Fruit fly (Drosophila melanogaster) Kc167 (cell line): ENCODE data around the gene sick.

Experiments used
- Myc ChIP-seq: fragments of >200 bp; optimal IDR thresholded peaks from 2 replicates; lab custom pipeline; 2017; ENCODE audit warnings: missing external identifiers
- Sin3A ChIP-seq: fragments of >200 bp; optimal IDR thresholded peaks from 2 replicates; lab custom pipeline; 2018; ENCODE audit warnings: missing external identifiers
- h ChIP-seq: fragments of >200 bp; optimal IDR thresholded peaks from 3 replicates; lab custom pipeline; 2018; ENCODE audit warnings: missing external identifiers
- insv ChIP-seq: fragments of >200 bp; optimal IDR thresholded peaks from 3 replicates; lab custom pipeline; 2018; ENCODE audit warnings: missing external identifiers
- psq ChIP-seq: fragments of >200 bp; optimal IDR thresholded peaks from 2 replicates; lab custom pipeline; 2017; ENCODE audit warnings: missing external identifiers
- ttk ChIP-seq: sonication (Bioruptor generic); optimal IDR thresholded peaks from 2 replicates; lab custom pipeline; 2017; ENCODE audit warnings: missing external identifiers

Gene sick

DNA sequence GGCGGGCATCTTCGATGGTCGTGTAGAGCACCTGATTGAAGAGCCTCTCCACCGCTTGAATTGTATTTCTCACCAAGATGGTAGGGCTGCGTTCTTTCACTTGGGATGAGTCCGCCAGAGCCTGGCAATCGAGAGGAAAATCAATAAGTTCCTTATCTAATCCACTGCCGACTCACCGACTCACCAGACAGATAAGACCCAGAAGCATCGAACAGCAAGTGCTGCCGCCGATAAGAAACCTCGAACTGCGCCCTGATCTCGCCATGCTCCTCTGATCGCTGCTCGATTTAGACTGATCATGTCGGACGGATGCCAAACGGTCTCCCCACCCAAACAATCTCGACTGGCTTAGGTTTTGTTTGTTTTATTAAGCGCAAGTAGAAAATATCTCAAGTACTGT lies 171.2 kb downstream of the sick start, which contains the start of gene Hf:
Gene Hf (minus strand): TSS at position 296 of the 400 bp plus-strand sequence.
- TF ChIP-seq psq (lab: Kevin White, UChicago) (no peak), insv (lab: Kevin White, UChicago) (no peak), h (lab: Kevin White, UChicago) (no peak), Myc (lab: Kevin White, UChicago) (no peak), ttk (lab: Kevin White, UChicago) (no peak), Sin3A (lab: Kevin White, UChicago) (no peak)

DNA sequence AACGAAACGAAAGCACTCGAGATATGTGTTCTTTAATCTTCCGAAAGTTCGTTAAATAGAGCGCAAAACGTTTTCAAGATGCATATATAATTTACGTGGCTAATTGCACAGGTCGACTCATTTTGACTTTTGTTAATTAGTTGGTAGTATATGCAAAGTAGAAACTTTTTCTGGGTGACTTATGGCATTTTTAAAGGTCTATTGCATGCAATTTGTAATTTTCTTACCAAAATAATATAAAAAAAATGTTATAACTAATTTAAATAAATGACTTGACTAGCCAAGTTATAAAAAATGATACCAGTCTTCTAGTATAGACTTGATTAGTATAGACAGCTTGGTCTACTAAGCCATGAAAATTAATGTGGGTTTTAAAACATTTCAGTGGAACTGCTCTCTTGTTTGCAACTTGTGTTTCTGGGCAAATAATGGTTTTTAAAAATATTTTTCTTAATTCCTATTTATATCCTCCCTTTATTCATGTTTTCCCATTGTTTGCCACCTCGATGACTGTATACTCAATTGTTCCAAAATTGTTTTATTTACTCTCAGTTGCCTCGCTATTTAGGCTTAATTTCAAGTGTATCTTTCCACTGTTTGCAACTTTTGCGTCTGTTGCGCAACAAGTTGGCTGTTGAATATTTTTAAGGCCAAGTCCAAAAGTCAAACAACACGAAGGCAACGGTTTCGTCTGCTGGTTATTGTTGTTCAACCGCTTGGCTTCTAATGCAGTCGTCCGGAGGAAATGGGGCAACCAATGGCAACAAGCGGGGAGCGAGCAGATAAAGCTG lies 191.9 kb downstream of the sick start:
- TF ChIP-seq ttk (lab: Kevin White, UChicago) (no peak), psq (lab: Kevin White, UChicago) (no peak), h (lab: Kevin White, UChicago) (no peak)

DNA sequence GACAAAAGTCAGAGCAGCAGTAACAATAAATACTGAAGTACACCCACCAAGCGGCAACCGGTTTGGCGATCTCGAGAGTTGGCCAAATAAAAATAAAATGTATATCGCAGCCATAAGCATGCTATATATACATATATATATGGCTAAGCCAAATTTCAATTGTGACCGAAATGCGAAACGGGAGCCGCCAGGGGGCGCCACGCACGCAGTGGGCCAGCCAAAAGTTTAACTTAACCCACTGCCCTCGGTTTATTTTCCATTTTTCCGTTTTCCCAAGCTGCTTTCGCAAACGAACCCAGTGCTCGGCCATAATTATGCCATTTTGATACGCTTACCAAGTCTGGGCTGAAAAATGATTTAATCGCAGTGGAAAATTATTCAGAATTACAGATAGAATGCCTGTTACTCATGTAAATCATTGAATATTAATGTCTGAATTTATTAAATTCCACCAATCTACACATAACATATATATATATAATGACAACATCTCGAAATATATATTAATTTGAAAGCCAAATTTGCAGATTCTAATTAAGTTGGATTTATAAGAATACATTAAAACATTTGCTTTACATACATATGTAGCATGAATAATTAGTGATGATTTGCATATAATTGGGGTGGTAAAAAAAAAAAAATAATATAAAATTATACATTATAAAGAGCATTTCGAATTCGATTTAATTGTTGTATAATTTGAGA lies 193.6 kb downstream of the sick start:
- TF ChIP-seq Sin3A (lab: Kevin White, UChicago) = no peak
- no peak for TF ChIP-seq h (lab: Kevin White, UChicago)
- TF ChIP-seq ttk (lab: Kevin White, UChicago) = no peak
- TF ChIP-seq psq (lab: Kevin White, UChicago) = no peak
- TF ChIP-seq Myc (lab: Kevin White, UChicago) = no peak
- TF ChIP-seq insv (lab: Kevin White, UChicago) = no peak

DNA sequence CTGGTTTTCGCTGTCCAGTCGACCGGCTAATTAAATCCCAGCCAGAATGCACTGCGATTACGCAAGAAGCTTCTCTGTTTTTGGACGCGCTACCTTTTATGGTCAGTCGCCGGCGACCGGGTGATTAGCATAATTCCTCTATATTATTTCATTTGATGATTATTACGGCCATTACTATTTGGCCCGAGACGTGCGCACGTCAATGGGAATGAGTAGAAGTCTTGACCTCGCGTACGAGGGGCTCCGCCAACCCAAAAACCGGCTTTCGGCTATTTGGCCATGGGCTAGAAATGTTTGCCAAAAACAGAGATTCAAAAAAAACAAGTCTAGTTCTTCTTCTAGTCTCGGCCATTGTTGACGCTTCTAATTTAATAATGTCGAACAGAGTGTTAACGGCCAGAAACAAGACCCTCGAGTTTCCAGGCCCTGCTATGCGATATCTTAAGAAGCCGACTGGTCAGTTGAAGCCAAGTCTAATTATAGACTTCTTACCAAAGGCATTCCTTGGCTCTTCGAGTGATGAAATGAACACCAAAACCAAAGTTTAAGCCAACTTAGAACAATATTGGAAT lies 196.3 kb downstream of the sick start:
- TF ChIP-seq h (lab: Kevin White, UChicago) = no peak
- no peak for TF ChIP-seq Myc (lab: Kevin White, UChicago)
- TF ChIP-seq Sin3A (lab: Kevin White, UChicago) = no peak
- TF ChIP-seq insv (lab: Kevin White, UChicago) = no peak
- TF ChIP-seq ttk (lab: Kevin White, UChicago) = no peak
- no peak for TF ChIP-seq psq (lab: Kevin White, UChicago)

dm6 chr2L:19998139-19998538 lies 202.0 kb downstream of the sick start:
- TF ChIP-seq Sin3A (lab: Kevin White, UChicago) (no peak), psq (lab: Kevin White, UChicago) (no peak), ttk (lab: Kevin White, UChicago) (no peak), Myc (lab: Kevin White, UChicago) (no peak), insv (lab: Kevin White, UChicago) (no peak), h (lab: Kevin White, UChicago) (no peak)

dm6 chr2L:20002086-20002485 lies 205.9 kb downstream of the sick start:
- TF ChIP-seq insv (lab: Kevin White, UChicago) (no peak), Sin3A (lab: Kevin White, UChicago) (no peak), ttk (lab: Kevin White, UChicago) (no peak), h (lab: Kevin White, UChicago) (no peak), psq (lab: Kevin White, UChicago) (no peak), Myc (lab: Kevin White, UChicago) (no peak)

- TF ChIP-seq psq (lab: Kevin White, UChicago) (no peak), h (lab: Kevin White, UChicago) (no peak), Myc (lab: Kevin White, UChicago) (no peak)
These were observed 208.2 kb downstream of the sick start for dm6 chr2L:20004341-20004740.

dm6 chr2L:20005064-20005463 lies 208.9 kb downstream of the sick start:
- TF ChIP-seq h (lab: Kevin White, UChicago) = no peak
- no peak for TF ChIP-seq ttk (lab: Kevin White, UChicago)
- TF ChIP-seq Sin3A (lab: Kevin White, UChicago) = no peak
- no peak for TF ChIP-seq Myc (lab: Kevin White, UChicago)
- TF ChIP-seq insv (lab: Kevin White, UChicago) = no peak
- no peak for TF ChIP-seq psq (lab: Kevin White, UChicago)
